Fruit fly (Drosophila melanogaster): ENCODE measurements around the gene CG42233.

CG42233 gene

dm6 chr3R:31758587-31759167 is 46.4 kb downstream of the CG42233 start, which contains the start of gene CG2187 (continued):
- TF ChIP-seq lab (GFP tag; optimal IDR thresholded peaks at IDR 0.05) (peak; percentile 60), danr (GFP tag; IDR thresholded peaks at IDR 0.05) (no peak), trem (tag; optimal IDR thresholded peaks at IDR 0.05) (no peak), CG15269 (tag; optimal IDR thresholded peaks at IDR 0.05) (no peak), Spps (tag; optimal IDR thresholded peaks at IDR 0.05) (no peak), Rx (GFP tag; IDR thresholded peaks at IDR 0.05) (no peak), Six4 (GFP tag; optimal IDR thresholded peaks at IDR 0.05) (no peak), Dad (GFP tag; optimal IDR thresholded peaks at IDR 0.05) (no peak), sens (GFP tag) (peak; percentile 36), ab (GFP tag; optimal IDR thresholded peaks at IDR 0.05) (no peak), HHEX (GFP tag; optimal IDR thresholded peaks at IDR 0.05) (peak; percentile 11), CG6791 (GFP tag; IDR thresholded peaks at IDR 0.05; ENCODE audit: partially characterized antibody) (no peak), CG10209 (GFP tag; optimal IDR thresholded peaks at IDR 0.05) (no peak), Trl (optimal IDR thresholded peaks at IDR 0.05) (no peak), Trl (GFP tag; optimal IDR thresholded peaks at IDR 0.05) (no peak), CG3281 (GFP tag; optimal IDR thresholded peaks at IDR 0.05) (no peak), CG13424 (tag; optimal IDR thresholded peaks at IDR 0.05) (peak; percentile 25), CG13894 (tag; optimal IDR thresholded peaks at IDR 0.05) (no peak), Asciz (GFP tag; optimal IDR thresholded peaks at IDR 0.05) (peak; percentile 21), Hr78 (GFP tag; optimal IDR thresholded peaks at IDR 0.05) (peak in 1 of 2 experiments; percentile 9), CG6272 (GFP tag; IDR thresholded peaks at IDR 0.05) (no peak), CG1603 (tag; optimal IDR thresholded peaks at IDR 0.05) (peak; percentile 18), CG4328 (GFP tag; optimal IDR thresholded peaks at IDR 0.05) (no peak), bab2 (GFP tag; optimal IDR thresholded peaks at IDR 0.05) (no peak), CG12071 (GFP tag; optimal IDR thresholded peaks at IDR 0.05) (peak; percentile 42), BtbVII (GFP tag; optimal IDR thresholded peaks at IDR 0.05) (peak; percentile 32), schlank (tag; optimal IDR thresholded peaks at IDR 0.05) (peak; percentile 37), CG32772 (GFP tag; IDR thresholded peaks at IDR 0.05) (no peak), stc (GFP tag; IDR thresholded peaks at IDR 0.05) (0 out of 2 replicates have a peak, but pooled peaks have one; percentile 17), Sry-β (GFP tag; optimal IDR thresholded peaks at IDR 0.05) (no peak), CG10366 (GFP tag; IDR thresholded peaks at IDR 0.05) (no peak)

- no peak for TF ChIP-seq Mrtf (GFP tag; IDR thresholded peaks at IDR 0.05)
- no peak for TF ChIP-seq wdn (GFP tag; IDR thresholded peaks at IDR 0.05)
Observed at dm6 chr3R:31754605-31755004, 50.5 kb downstream of the CG42233 start, which contains the start of gene salt. Gene salt (minus strand): TSS chr3R:31754705.

All from whole organism, embryonic.